Worm (Caenorhabditis elegans) whole organism, mixed stage, embryonic: ENCODE data around the gene M70.3.
A peak's percentile ranks its signal among the peaks of the same experiment; 100 is the strongest.

Experiments used
- M03D4.4 ChIP-seq: sonication (generic microtip); optimal IDR thresholded peaks from 2 replicates; lab custom pipeline; 2017; ENCODE audit warnings: mild to moderate bottlenecking, missing genetic modification characterization, missing compliant biosample characterization
- bed-3 ChIP-seq: fragments of 200-800 bp; sonication (Bioruptor generic); optimal IDR thresholded peaks from 3 replicates; lab custom pipeline; 2018; ENCODE audit warnings: mild to moderate bottlenecking, missing genetic modification characterization, moderate library complexity, missing compliant biosample characterization
- blmp-1 ChIP-seq: fragments of 150-350 bp; optimal IDR thresholded peaks from 2 replicates; lab custom pipeline; 2014; ENCODE audit warnings: missing biosample characterization, missing genetic modification characterization
- ceh-39 ChIP-seq: fragments of 150-350 bp; optimal IDR thresholded peaks from 2 replicates; lab custom pipeline; 2014; ENCODE audit warnings: missing biosample characterization, missing genetic modification characterization
- ceh-43 ChIP-seq: fragments of 200-800 bp; sonication (Bioruptor generic); optimal IDR thresholded peaks from 2 replicates; lab custom pipeline; 2018; ENCODE audit warnings: mild to moderate bottlenecking, missing genetic modification characterization, moderate library complexity, missing compliant biosample characterization
- ceh-83 ChIP-seq: fragments of 200-800 bp; sonication (Bioruptor generic); optimal IDR thresholded peaks from 2 replicates; lab custom pipeline; 2018; ENCODE audit warnings: mild to moderate bottlenecking, missing genetic modification characterization, missing compliant biosample characterization
- cnd-1 ChIP-seq: fragments of 200-800 bp; sonication (Bioruptor generic); optimal IDR thresholded peaks from 2 replicates; lab custom pipeline; 2018; ENCODE audit warnings: mild to moderate bottlenecking, missing genetic modification characterization, missing compliant biosample characterization
- drap-1 ChIP-seq: fragments of 200-800 bp; sonication (Bioruptor generic); optimal IDR thresholded peaks from 3 replicates; lab custom pipeline; 2018; ENCODE audit warnings: mild to moderate bottlenecking, missing genetic modification characterization, missing compliant biosample characterization
- elt-1 ChIP-seq: sonication (generic microtip); optimal IDR thresholded peaks from 2 replicates; lab custom pipeline; 2017; ENCODE audit warnings: missing genetic modification characterization, mild to moderate bottlenecking, missing compliant biosample characterization, antibody characterized with exemption, moderate library complexity, borderline replicate concordance; ENCODE audit not compliant: insufficient read depth
- elt-3 ChIP-seq: fragments of 150-350 bp; optimal IDR thresholded peaks from 2 replicates; lab custom pipeline; 2014; ENCODE audit warnings: missing biosample characterization, missing genetic modification characterization
- flh-1 ChIP-seq: fragments of 200-800 bp; sonication (Bioruptor generic); optimal IDR thresholded peaks from 2 replicates; lab custom pipeline; 2018; ENCODE audit warnings: mild to moderate bottlenecking, missing genetic modification characterization, moderate library complexity, missing compliant biosample characterization
- ham-2 ChIP-seq: fragments of 200-800 bp; sonication (Bioruptor generic); optimal IDR thresholded peaks from 2 replicates; lab custom pipeline; 2018; ENCODE audit warnings: mild to moderate bottlenecking, missing genetic modification characterization, missing compliant biosample characterization
- hlh-1 ChIP-seq: fragments of 150-350 bp; optimal IDR thresholded peaks from 2 replicates; lab custom pipeline; 2014; ENCODE audit warnings: missing biosample characterization, missing genetic modification reagents, missing genetic modification characterization
- lin-13 ChIP-seq: fragments of 150-350 bp; optimal IDR thresholded peaks from 2 replicates; lab custom pipeline; 2014; ENCODE audit warnings: missing biosample characterization, missing genetic modification characterization
- lin-32 ChIP-seq: fragments of 200-800 bp; sonication (Bioruptor generic); optimal IDR thresholded peaks from 2 replicates; lab custom pipeline; 2018; ENCODE audit warnings: mild to moderate bottlenecking, missing genetic modification characterization, missing compliant biosample characterization
- lsy-2 ChIP-seq: fragments of 150-350 bp; optimal IDR thresholded peaks from 2 replicates; lab custom pipeline; 2014; ENCODE audit warnings: missing biosample characterization, missing genetic modification characterization
- mep-1 ChIP-seq: fragments of 150-350 bp; optimal IDR thresholded peaks from 2 replicates; lab custom pipeline; 2017; ENCODE audit warnings: missing biosample characterization, missing genetic modification reagents, missing genetic modification characterization, inconsistent platforms
- mls-2 ChIP-seq: sonication (generic microtip); optimal IDR thresholded peaks from 2 replicates; lab custom pipeline; 2016; ENCODE audit warnings: mild to moderate bottlenecking, missing genetic modification characterization, moderate library complexity, missing compliant biosample characterization
- nhr-12 ChIP-seq: fragments of 150-350 bp; optimal IDR thresholded peaks from 2 replicates; lab custom pipeline; 2014; ENCODE audit warnings: missing biosample characterization, missing genetic modification characterization
- nhr-2 ChIP-seq: fragments of 150-350 bp; optimal IDR thresholded peaks from 2 replicates; lab custom pipeline; 2014; ENCODE audit warnings: missing biosample characterization, missing genetic modification characterization
- nhr-237 ChIP-seq: fragments of 150-350 bp; optimal IDR thresholded peaks from 2 replicates; lab custom pipeline; 2014; ENCODE audit warnings: missing biosample characterization, missing genetic modification characterization
- nhr-28 ChIP-seq: fragments of 150-350 bp; optimal IDR thresholded peaks from 2 replicates; lab custom pipeline; 2014; ENCODE audit warnings: missing biosample characterization, missing genetic modification characterization
- nhr-76 ChIP-seq: sonication (generic microtip); optimal IDR thresholded peaks from 2 replicates; lab custom pipeline; 2017; ENCODE audit warnings: missing biosample characterization, missing genetic modification characterization
- pha-4 ChIP-seq: fragments of 150-350 bp; optimal IDR thresholded peaks from 2 replicates; lab custom pipeline; 2018; ENCODE audit warnings: missing biosample characterization, missing genetic modification reagents, missing genetic modification characterization
- sem-2 ChIP-seq: fragments of 200-800 bp; sonication (Bioruptor generic); optimal IDR thresholded peaks from 2 replicates; lab custom pipeline; 2018; ENCODE audit warnings: mild to moderate bottlenecking, missing genetic modification characterization, missing compliant biosample characterization
- snpc-4 ChIP-seq: fragments of 150-350 bp; optimal IDR thresholded peaks from 2 replicates; lab custom pipeline; 2014; ENCODE audit warnings: missing biosample characterization, missing genetic modification characterization
- sptf-1 ChIP-seq: sonication (generic microtip); optimal IDR thresholded peaks from 2 replicates; lab custom pipeline; 2017; ENCODE audit warnings: mild to moderate bottlenecking, missing genetic modification characterization, moderate library complexity, missing compliant biosample characterization
- unc-39 ChIP-seq: fragments of 150-350 bp; optimal IDR thresholded peaks from 2 replicates; lab custom pipeline; 2014; ENCODE audit warnings: missing biosample characterization, missing genetic modification characterization
- unc-62 ChIP-seq: fragments of 150-350 bp; optimal IDR thresholded peaks from 2 replicates; lab custom pipeline; 2014; ENCODE audit warnings: missing biosample characterization, missing genetic modification reagents, missing genetic modification characterization
- zip-8 ChIP-seq: fragments of 150-350 bp; optimal IDR thresholded peaks from 2 replicates; lab custom pipeline; 2014; ENCODE audit warnings: missing biosample characterization, missing genetic modification characterization
- ztf-11 ChIP-seq: fragments of 150-350 bp; optimal IDR thresholded peaks from 2 replicates; lab custom pipeline; 2014; ENCODE audit warnings: missing biosample characterization, missing genetic modification characterization

M70.3 gene

ce11 chrIV:2223685-2224084, 18.6 kb downstream of the M70.3 start:
- TF ChIP-seq drap-1 (GFP tag; lab: Kevin White, UChicago) (no peak), zip-8 (tag; lab: Kevin White, UChicago) (peak; percentile 93)

- no peak for TF ChIP-seq elt-1 (tag; lab: Kevin White, UChicago)
Measured at ce11 chrIV:2223144-2223543, 19.1 kb downstream of the M70.3 start.

- TF ChIP-seq lin-32 (GFP tag; lab: Kevin White, UChicago) (no peak), nhr-76 (no peak), sptf-1 (tag; lab: Kevin White, UChicago) (no peak), elt-1 (tag; lab: Kevin White, UChicago) (no peak), nhr-28 (tag; lab: Kevin White, UChicago) (no peak), mep-1 (tag; lab: Kevin White, UChicago) (no peak), ham-2 (no peak), lsy-2 (tag; lab: Kevin White, UChicago) (no peak), lin-13 (tag; lab: Kevin White, UChicago) (no peak), snpc-4 (no peak), ceh-43 (GFP tag; lab: Kevin White, UChicago) (no peak), ceh-83 (GFP tag; lab: Kevin White, UChicago) (no peak), nhr-12 (tag; lab: Kevin White, UChicago) (no peak), hlh-1 (no peak)
Measured at ce11 chrIV:2222528-2222927, 19.7 kb downstream of the M70.3 start, which contains the start of gene fnip-2. TSS of gene fnip-2 (plus strand) at chrIV:2222828.

ce11 chrIV:2221350-2221749, 20.9 kb downstream of the M70.3 start:
- TF ChIP-seq ceh-43 (GFP tag; lab: Kevin White, UChicago), result peak; percentile 41
- TF ChIP-seq unc-39, result no peak
- TF ChIP-seq, all 35 proteins: peak for 1

ce11 chrIV:2220896-2221295, 21.4 kb downstream of the M70.3 start:
- no peak for TF ChIP-seq mep-1 (tag; lab: Kevin White, UChicago)
- TF ChIP-seq lin-32 (GFP tag; lab: Kevin White, UChicago), result no peak
- TF ChIP-seq elt-3 (tag; lab: Kevin White, UChicago), result no peak
- no peak for TF ChIP-seq sptf-1 (tag; lab: Kevin White, UChicago)
- no peak for TF ChIP-seq unc-62 (GFP tag; lab: Kevin White, UChicago)
- no peak for TF ChIP-seq pha-4 (tag; lab: Kevin White, UChicago)
- TF ChIP-seq ham-2, result no peak
- TF ChIP-seq nhr-237 (tag; lab: Kevin White, UChicago), result no peak
- TF ChIP-seq cnd-1 (tag; lab: Kevin White, UChicago), result no peak
- no peak for TF ChIP-seq ztf-11
- TF ChIP-seq blmp-1 (tag; lab: Kevin White, UChicago), result no peak
- no peak for TF ChIP-seq hlh-1
- TF ChIP-seq M03D4.4 (tag; lab: Kevin White, UChicago), result no peak
- TF ChIP-seq nhr-12 (tag; lab: Kevin White, UChicago), result no peak
- no peak for TF ChIP-seq nhr-28 (tag; lab: Kevin White, UChicago)
- TF ChIP-seq nhr-2 (tag; lab: Kevin White, UChicago), result no peak
- TF ChIP-seq sem-2 (GFP tag; lab: Kevin White, UChicago), result no peak
- no peak for TF ChIP-seq lsy-2 (tag; lab: Kevin White, UChicago)
- TF ChIP-seq nhr-76, result no peak

ce11 chrIV:2220147-2220546, 22.1 kb downstream of the M70.3 start:
- TF ChIP-seq mls-2, result no peak
- no peak for TF ChIP-seq ceh-39 (tag; lab: Kevin White, UChicago)
- TF ChIP-seq snpc-4, result no peak
- TF ChIP-seq sem-2 (GFP tag; lab: Kevin White, UChicago), result no peak
- TF ChIP-seq bed-3, result no peak
- TF ChIP-seq pha-4 (tag; lab: Kevin White, UChicago), result no peak
- TF ChIP-seq mep-1 (tag; lab: Kevin White, UChicago), result no peak
- no peak for TF ChIP-seq lin-32 (GFP tag; lab: Kevin White, UChicago)
- no peak for TF ChIP-seq lin-13 (tag; lab: Kevin White, UChicago)
- TF ChIP-seq elt-3 (tag; lab: Kevin White, UChicago), result no peak
- TF ChIP-seq nhr-12 (tag; lab: Kevin White, UChicago), result no peak
- TF ChIP-seq flh-1 (GFP tag; lab: Kevin White, UChicago), result no peak
- no peak for TF ChIP-seq elt-1 (tag; lab: Kevin White, UChicago)
- no peak for TF ChIP-seq unc-62 (GFP tag; lab: Kevin White, UChicago)
- TF ChIP-seq nhr-28 (tag; lab: Kevin White, UChicago), result no peak
